Fruit fly (Drosophila melanogaster) Kc167 (cell line): ENCODE results near the gene Doc1.

ENCODE experiments used
- Myc ChIP-seq: fragments of >200 bp; optimal IDR thresholded peaks from 2 replicates; lab custom pipeline; 2017; ENCODE audit warnings: missing external identifiers
- Sin3A ChIP-seq: fragments of >200 bp; optimal IDR thresholded peaks from 2 replicates; lab custom pipeline; 2018; ENCODE audit warnings: missing external identifiers
- h ChIP-seq: fragments of >200 bp; optimal IDR thresholded peaks from 3 replicates; lab custom pipeline; 2018; ENCODE audit warnings: missing external identifiers
- insv ChIP-seq: fragments of >200 bp; optimal IDR thresholded peaks from 3 replicates; lab custom pipeline; 2018; ENCODE audit warnings: missing external identifiers
- psq ChIP-seq: fragments of >200 bp; optimal IDR thresholded peaks from 2 replicates; lab custom pipeline; 2017; ENCODE audit warnings: missing external identifiers
- ttk ChIP-seq: sonication (Bioruptor generic); optimal IDR thresholded peaks from 2 replicates; lab custom pipeline; 2017; ENCODE audit warnings: missing external identifiers

Doc1 gene

DNA sequence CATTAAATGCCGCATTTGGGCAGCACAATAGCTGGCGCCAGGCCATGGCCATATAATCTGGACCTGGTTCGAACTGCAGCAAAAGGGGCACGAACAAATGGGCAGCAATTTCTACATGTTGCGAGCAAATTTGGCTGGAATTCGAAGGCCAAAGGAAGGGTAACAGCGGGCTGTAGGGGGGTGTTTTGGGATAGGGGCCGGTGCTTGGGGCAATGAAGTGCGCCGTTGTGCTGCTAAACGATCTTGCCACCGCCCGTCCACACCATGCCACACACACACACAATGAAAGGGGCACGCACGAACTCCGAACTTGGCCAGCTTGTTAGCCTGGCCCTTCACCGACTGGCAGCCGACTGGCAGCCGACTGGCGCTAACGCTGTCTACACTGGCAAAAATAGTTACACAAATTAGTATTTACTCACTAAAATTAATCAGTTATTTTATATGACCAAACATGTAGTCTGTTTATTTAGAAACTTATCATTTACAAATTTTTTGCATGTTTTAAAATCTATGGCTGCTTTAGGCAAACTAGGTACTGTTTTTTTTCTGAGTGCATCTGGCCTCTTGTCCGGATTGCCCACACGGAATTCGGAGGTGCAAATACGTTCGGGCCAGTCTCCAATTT, 7.1 kb upstream of the Doc1 start:
- TF ChIP-seq h, result no peak
- no peak for TF ChIP-seq Sin3A (lab: Kevin White, UChicago)
- TF ChIP-seq insv (lab: Kevin White, UChicago), result no peak
- no peak for TF ChIP-seq psq (lab: Kevin White, UChicago)
- no peak for TF ChIP-seq ttk
- no peak for TF ChIP-seq Myc (lab: Kevin White, UChicago)

DNA sequence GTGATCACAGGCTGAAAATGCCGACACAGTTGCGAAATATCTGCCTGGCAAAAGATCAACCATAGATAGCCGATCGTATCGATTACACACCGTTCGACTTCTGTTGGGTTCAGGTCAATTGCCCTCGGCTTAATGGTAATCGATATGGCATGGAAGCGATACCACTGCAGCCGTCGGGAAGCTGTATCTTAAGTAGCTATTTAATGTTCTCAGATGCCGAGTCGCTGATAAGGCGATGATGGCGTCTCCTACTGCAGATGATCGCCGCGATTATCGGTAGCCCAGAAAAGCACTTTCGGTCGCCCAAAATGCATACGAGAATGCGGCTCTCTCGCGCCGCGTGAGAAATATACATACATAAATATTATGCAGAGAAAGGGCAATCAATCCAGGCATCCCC, 3.6 kb upstream of the Doc1 start:
- TF ChIP-seq psq (lab: Kevin White, UChicago) (no peak), Sin3A (lab: Kevin White, UChicago) (no peak), insv (lab: Kevin White, UChicago) (no peak), ttk (no peak), h (no peak), Myc (lab: Kevin White, UChicago) (no peak)

DNA sequence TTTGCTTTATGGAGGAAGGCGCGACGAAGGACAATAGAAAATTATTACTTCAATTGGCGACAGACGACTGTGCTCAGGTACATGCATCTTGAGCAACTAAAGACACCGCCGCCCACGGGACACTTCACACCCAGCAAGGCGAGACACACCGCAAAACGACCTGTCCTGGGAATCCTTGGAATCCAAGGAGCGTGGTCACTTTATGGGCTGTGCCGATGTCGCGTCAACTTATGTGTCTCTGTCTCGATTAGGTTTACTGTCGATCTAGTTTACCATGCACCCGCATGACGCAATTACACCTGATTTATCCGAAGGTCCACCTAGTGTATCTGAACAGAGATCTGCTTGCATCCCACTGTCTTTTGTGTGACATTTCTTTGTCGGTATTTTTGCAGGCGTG, 2.0 kb upstream of the Doc1 start:
- no peak for TF ChIP-seq insv (lab: Kevin White, UChicago)
- no peak for TF ChIP-seq Sin3A (lab: Kevin White, UChicago)
- TF ChIP-seq Myc (lab: Kevin White, UChicago), result no peak
- no peak for TF ChIP-seq h

DNA sequence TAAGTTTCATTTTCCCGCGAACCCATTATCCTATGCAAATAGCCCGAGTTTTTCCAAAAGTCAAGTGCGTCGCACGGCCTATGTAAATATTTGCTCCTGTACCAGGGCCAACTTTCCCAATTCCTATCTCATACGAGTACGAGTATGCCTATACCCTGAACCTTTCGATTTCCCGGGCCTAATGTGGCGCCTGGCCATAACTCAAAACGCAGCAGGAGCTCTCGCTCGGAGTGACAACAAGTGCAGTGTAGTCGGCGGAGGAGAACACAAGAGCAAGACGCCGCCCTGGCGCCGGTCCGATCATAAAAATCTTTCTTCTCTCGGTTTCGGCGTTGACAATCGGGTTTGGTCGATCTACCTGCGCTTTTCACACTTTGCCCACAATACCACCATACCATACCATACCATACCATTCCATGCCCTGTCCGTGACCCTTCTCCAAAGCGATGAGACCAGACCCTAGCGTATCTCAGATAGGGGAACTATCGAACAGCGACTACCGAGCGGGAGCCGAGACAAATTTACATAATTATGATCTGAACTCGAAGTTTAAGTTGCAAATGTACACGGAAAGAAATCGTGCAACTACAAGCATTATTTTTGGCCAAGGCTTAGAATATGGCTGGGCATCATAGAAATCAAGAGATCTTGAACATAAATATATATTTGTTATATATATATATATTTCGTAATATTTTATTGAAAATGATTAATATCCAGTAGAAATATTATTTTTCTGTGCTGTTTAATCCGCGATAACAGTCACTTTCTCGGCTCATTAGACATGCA, 1.2 kb downstream of the Doc1 start:
- TF ChIP-seq ttk, result no peak

DNA sequence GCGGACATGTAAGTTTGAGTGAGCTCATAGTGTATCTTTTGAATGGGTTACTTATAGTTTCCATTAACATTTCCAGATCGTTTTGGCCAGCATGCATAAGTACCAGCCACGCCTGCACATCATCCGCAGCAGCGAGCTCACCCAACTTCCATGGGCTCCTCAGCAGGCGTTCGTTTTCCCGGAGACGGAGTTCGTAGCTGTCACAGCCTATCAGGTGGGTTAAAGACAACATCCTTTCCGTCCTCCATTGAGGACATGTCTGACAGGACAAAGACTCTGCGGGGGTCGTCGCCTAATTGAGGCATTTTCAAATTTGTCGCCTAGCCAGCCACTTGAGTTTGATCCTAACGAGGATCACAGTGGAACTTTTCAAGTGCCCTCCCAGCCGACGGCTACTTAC, 2.5 kb downstream of the Doc1 start:
- no peak for TF ChIP-seq insv (lab: Kevin White, UChicago)
- TF ChIP-seq psq (lab: Kevin White, UChicago), result no peak
- TF ChIP-seq Sin3A (lab: Kevin White, UChicago), result no peak
- TF ChIP-seq Myc (lab: Kevin White, UChicago), result no peak
- no peak for TF ChIP-seq h
- TF ChIP-seq ttk, result no peak

DNA sequence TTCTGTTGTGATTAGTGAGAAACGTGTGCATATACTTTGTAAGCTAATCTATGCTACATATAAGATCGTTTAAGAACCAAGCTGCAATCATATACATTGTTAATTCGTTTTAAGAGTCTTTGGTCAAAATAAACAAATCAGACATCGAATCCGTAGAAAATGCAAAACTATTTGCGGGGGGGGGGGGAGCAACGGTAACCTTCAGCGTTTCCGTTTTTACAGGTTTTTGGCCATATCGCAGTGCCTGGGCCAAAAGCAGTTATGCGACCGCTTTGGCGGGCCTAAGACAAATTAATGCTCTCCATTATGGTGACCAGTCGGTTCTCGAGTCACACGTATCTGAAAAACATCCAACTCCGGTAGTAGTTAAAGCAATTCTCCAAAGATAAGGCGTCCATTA, 3.7 kb downstream of the Doc1 start:
- TF ChIP-seq insv (lab: Kevin White, UChicago) (no peak), ttk (no peak), Sin3A (lab: Kevin White, UChicago) (no peak), h (no peak), Myc (lab: Kevin White, UChicago) (no peak), psq (lab: Kevin White, UChicago) (no peak)

DNA sequence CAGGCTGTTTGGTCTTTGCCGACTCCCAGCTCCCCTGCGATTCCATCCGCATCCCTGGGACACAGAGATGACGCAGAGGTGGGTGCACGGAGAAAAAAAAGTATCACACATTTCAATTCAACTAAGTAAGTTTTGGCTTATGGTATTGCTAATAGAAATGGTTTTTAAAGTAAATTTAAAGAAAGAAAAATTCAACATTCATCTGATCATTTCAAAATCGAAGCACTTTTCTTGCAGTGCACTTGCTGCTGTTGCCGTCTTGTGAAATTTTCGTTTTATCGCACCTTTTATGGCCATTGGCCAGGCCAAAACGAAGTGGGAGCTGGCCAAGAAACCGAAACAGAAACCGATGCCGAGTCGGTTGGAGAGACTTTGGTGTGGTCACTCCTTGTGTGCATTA, 4.1 kb downstream of the Doc1 start:
- TF ChIP-seq h (no peak), Sin3A (lab: Kevin White, UChicago) (no peak), ttk (no peak), Myc (lab: Kevin White, UChicago) (no peak), psq (lab: Kevin White, UChicago) (no peak), insv (lab: Kevin White, UChicago) (no peak)

DNA sequence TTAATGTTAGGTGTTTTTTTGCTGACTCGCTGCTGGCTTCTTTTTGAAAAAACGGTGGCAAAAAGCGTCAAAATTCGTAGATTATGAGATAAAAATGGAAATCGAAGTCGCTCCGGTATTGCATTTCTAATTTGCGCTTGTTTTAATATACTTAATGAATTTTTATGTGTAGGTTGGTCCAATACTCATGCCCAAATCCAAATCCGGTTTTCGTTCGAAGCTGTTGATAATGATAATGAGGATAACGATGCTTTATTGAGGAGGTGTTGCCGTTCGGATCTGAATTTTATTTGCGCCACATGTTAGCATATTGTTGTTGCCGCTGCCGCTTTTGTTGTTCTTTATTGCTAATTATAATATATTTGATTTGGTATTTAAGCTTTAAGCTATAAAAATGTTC, 5.1 kb downstream of the Doc1 start:
- TF ChIP-seq insv (lab: Kevin White, UChicago), result no peak
- TF ChIP-seq Myc (lab: Kevin White, UChicago), result no peak
- no peak for TF ChIP-seq psq (lab: Kevin White, UChicago)
- TF ChIP-seq h, result no peak
- no peak for TF ChIP-seq Sin3A (lab: Kevin White, UChicago)
- no peak for TF ChIP-seq ttk

DNA sequence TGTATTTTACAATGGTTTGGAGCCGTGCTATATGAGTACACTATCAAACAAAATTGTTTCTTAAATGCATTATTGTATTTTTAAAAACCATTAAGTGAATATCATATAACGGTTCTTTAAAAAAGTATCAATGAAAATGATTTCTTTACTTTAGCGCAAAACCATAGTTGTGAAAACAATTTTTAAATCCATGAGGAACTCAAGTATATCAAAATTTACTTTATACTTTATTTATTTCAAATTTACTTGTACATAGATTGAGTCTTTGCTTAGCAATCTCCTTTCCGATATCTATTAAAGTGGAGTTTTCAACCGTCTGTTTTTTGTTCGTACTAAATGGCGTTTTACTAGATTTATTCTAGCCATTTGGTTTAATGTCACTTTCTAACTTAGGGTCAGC, 5.9 kb downstream of the Doc1 start, which contains the start of gene Argk2:
Argk2 (plus strand) TSS at position 378 of the 400 bp plus-strand sequence.
- TF ChIP-seq Sin3A (lab: Kevin White, UChicago) (no peak), insv (lab: Kevin White, UChicago) (no peak), psq (lab: Kevin White, UChicago) (no peak), Myc (lab: Kevin White, UChicago) (no peak), h (no peak), ttk (no peak)

DNA sequence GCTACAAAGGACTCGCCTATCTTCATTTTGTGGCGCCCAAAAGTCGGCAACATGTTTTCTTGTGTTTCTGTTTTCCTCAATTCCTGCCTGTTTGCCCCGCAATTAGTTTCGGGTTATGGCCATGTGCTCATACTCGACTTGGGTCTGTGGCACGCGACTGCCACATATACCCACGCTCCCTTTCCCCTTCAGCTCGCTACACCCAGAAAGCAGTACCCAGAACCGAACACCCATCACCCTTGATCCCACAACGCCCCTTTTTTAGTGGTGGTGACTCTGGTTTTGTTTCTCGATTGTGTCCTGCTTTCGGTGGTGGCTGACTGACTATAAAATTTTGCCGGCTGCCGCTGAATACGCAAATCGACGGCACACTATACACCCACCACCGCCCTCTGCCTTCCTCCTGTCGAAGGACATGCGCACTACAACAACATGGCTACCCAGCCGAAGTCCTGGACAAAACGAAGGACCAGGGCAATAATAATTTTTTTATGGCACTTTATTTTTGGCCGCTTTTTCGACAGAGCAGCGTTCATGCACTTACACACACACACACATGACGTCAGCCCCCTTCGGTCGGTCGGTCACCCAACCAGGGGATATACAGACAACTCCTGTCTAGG, 9.4 kb downstream of the Doc1 start:
- TF ChIP-seq Myc (lab: Kevin White, UChicago) (no peak), h (no peak), psq (lab: Kevin White, UChicago) (no peak), Sin3A (lab: Kevin White, UChicago) (no peak), insv (lab: Kevin White, UChicago) (no peak), ttk (no peak)

DNA sequence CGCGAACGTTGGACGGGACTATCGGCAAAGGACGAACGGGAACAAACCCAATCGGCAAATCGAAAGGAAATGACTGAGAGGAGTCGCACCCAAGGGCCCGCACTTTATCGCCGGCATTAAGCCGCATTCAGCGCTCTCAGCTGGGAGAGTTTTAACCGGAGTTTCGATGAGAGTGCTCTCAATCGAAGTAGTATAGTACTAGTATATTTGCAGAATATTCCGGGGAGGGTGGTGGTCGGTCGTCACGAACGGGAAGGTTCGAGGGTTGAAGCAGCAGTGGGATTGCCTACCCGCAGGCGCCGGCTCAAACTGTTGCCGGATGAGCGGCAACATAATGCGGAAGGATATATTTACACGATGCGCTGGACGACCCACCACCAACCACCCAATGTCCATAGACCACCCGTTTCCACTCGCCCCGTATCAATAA, 10.7 kb downstream of the Doc1 start:
- no peak for TF ChIP-seq h
- TF ChIP-seq psq (lab: Kevin White, UChicago), result no peak
- no peak for TF ChIP-seq Myc (lab: Kevin White, UChicago)
- no peak for TF ChIP-seq Sin3A (lab: Kevin White, UChicago)
- TF ChIP-seq insv (lab: Kevin White, UChicago), result no peak
- TF ChIP-seq ttk, result no peak

DNA sequence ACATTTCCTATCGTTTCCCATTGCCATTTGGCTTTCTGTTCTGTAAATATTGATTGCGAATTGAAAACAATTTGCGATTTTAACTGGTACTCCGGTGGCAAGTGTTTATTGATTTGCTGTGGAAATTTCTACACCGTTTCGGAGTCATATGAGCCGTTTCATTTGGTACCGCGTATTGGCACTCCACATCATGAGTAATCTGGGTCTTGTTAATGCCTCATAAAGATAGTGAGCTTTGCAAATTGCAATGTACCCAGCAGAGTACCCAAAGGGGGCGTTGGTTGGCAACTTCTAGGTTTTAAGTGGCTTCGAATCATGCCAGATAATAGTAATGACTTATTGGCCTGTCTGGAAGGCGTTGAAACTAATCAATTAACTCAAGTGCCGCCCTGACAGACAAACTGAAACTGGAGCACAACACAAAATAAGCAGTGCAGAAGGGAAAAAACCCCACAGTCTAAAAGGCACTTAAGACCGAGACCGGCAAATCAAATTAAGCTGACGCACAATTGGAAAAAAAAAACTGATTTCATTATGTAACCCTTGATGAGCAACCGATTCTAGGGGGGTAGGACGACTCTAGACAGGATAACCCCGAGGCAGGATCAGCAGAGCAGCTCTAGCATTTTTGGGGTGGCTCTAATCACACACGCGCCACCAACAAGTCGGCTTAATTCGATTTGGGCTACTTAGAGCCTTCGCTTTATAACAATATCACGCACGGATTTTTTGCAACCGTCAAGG, 11.8 kb downstream of the Doc1 start:
- no peak for TF ChIP-seq Myc (lab: Kevin White, UChicago)
